Fruit fly (Drosophila melanogaster) whole organism, adult: Measurements from ENCODE around the gene ph-p.

Experiments used
- CG11617 ChIP-seq: fragments of 200-800 bp; sonication (Bioruptor generic); optimal IDR thresholded peaks from 2 replicates; lab custom pipeline; 2017; ENCODE audit warnings: mild to moderate bottlenecking, missing biosample characterization, missing genetic modification reagents, missing genetic modification characterization
- CG12768 ChIP-seq: fragments of 200-800 bp; sonication (Bioruptor generic); optimal IDR thresholded peaks from 2 replicates; lab custom pipeline; 2017; ENCODE audit warnings: missing biosample characterization, missing genetic modification characterization, mild to moderate bottlenecking, moderate library complexity, missing genetic modification reagents
- CG14711 ChIP-seq: fragments of 200-800 bp; sonication (Bioruptor generic); optimal IDR thresholded peaks from 2 replicates; lab custom pipeline; 2018; ENCODE audit warnings: missing biosample characterization, mild to moderate bottlenecking, missing genetic modification characterization, moderate library complexity
- CG1620 ChIP-seq: fragments of 200-800 bp; sonication (Bioruptor generic); optimal IDR thresholded peaks from 2 replicates; lab custom pipeline; 2016; ENCODE audit warnings: missing biosample characterization, missing genetic modification characterization
- CG33017 ChIP-seq: fragments of 200-800 bp; sonication (Bioruptor generic); optimal IDR thresholded peaks from 2 replicates; lab custom pipeline; 2018; ENCODE audit warnings: missing biosample characterization, mild to moderate bottlenecking, missing genetic modification characterization, moderate library complexity
- CG5204 ChIP-seq: fragments of 200-800 bp; sonication (Bioruptor generic); optimal IDR thresholded peaks from 2 replicates; lab custom pipeline; 2016; ENCODE audit warnings: missing biosample characterization, missing genetic modification characterization
- CG7045 ChIP-seq: fragments of 200-800 bp; sonication (Bioruptor generic); optimal IDR thresholded peaks from 2 replicates; lab custom pipeline; 2017; ENCODE audit warnings: missing biosample characterization, mild to moderate bottlenecking, missing genetic modification characterization
- CG7101 ChIP-seq: fragments of 200-800 bp; sonication (Bioruptor generic); optimal IDR thresholded peaks from 2 replicates; lab custom pipeline; 2018; ENCODE audit warnings: missing biosample characterization, mild to moderate bottlenecking, missing genetic modification characterization, moderate library complexity
- Clk ChIP-seq: fragments of 200-800 bp; sonication (Bioruptor generic); optimal IDR thresholded peaks from 2 replicates; lab custom pipeline; 2017; ENCODE audit warnings: missing biosample characterization, missing genetic modification characterization
- Crg-1 ChIP-seq: fragments of 200-800 bp; sonication (Bioruptor generic); optimal IDR thresholded peaks from 2 replicates; lab custom pipeline; 2016; ENCODE audit warnings: missing biosample characterization, missing genetic modification characterization
- Hr96 ChIP-seq: fragments of 200-800 bp; sonication (Bioruptor generic); optimal IDR thresholded peaks from 2 replicates; lab custom pipeline; 2016; ENCODE audit warnings: missing biosample characterization, missing genetic modification characterization
- Mnt ChIP-seq: fragments of 200-800 bp; sonication (Bioruptor generic); optimal IDR thresholded peaks from 2 replicates; lab custom pipeline; 2016; ENCODE audit warnings: missing biosample characterization, mild to moderate bottlenecking, missing genetic modification characterization
- bab1 ChIP-seq: fragments of 200-800 bp; sonication (Bioruptor generic); optimal IDR thresholded peaks from 3 replicates; lab custom pipeline; 2019; ENCODE audit warnings: missing biosample characterization, mild to moderate bottlenecking, missing genetic modification characterization, moderate library complexity
- cic ChIP-seq: fragments of 200-800 bp; sonication (Bioruptor generic); optimal IDR thresholded peaks from 2 replicates; lab custom pipeline; 2017; ENCODE audit warnings: missing biosample characterization, mild to moderate bottlenecking, missing genetic modification characterization, moderate library complexity
- cnc ChIP-seq, 2 experiments: fragments of >200 bp; optimal IDR thresholded peaks; 2 replicates each; lab custom pipeline; 2017
- kay ChIP-seq: fragments of 200-800 bp; sonication (Bioruptor generic); peaks from one replicate; lab custom pipeline; 2016; ENCODE audit warnings: missing biosample characterization, missing genetic modification characterization, borderline replicate concordance
- ovo ChIP-seq: fragments of 200-800 bp; sonication (Bioruptor generic); optimal IDR thresholded peaks from 2 replicates; lab custom pipeline; 2016; ENCODE audit warnings: missing biosample characterization, missing genetic modification characterization
- pad ChIP-seq: fragments of 200-800 bp; sonication (Bioruptor generic); optimal IDR thresholded peaks from 3 replicates; lab custom pipeline; 2017; ENCODE audit warnings: missing biosample characterization, missing genetic modification characterization, mild to moderate bottlenecking, moderate library complexity, missing genetic modification reagents
- tj ChIP-seq: fragments of 200-800 bp; sonication (Bioruptor generic); optimal IDR thresholded peaks from 3 replicates; lab custom pipeline; 2017; ENCODE audit warnings: missing biosample characterization, mild to moderate bottlenecking, missing genetic modification characterization, moderate library complexity
- toe ChIP-seq: fragments of 200-800 bp; sonication (Bioruptor generic); optimal IDR thresholded peaks from 2 replicates; lab custom pipeline; 2016; ENCODE audit warnings: missing biosample characterization, missing genetic modification characterization

ph-p gene

DNA sequence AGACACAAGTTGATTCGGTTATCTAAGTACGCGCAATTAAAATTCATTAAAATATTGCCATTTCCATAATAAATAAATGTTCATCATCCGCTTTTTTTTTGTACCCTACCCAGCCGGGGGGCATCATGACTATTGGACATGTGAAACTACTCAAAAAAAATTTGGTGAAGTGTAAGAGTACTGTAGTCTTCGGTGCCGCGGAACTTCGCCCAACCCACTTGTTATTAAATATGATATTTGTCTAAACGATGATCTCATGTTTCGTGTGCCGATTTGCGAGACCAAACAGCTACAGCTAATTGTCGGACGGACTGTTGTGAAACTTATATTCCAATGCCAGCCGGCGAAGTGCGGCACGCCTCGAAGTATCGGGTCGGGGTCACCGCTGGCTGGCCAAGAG is 49.4 kb downstream of the ph-p start:
- no peak for TF ChIP-seq Clk
- TF ChIP-seq CG7045 (GFP tag; lab: Kevin White, UChicago) = no peak
- TF ChIP-seq cnc (optimal IDR thresholded peaks at IDR 0.05; lab: Kevin White, UChicago) = no peak
- TF ChIP-seq cic (GFP tag; lab: Kevin White, UChicago) = no peak
- TF ChIP-seq CG12768 (GFP tag; lab: Kevin White, UChicago) = no peak
- TF ChIP-seq Mnt (GFP tag; lab: Kevin White, UChicago) = no peak
- no peak for TF ChIP-seq ovo
- no peak for TF ChIP-seq pad
- TF ChIP-seq toe (GFP tag; lab: Kevin White, UChicago) = no peak
- no peak for TF ChIP-seq CG14711 (tag; lab: Kevin White, UChicago)
- no peak for TF ChIP-seq CG33017 (tag; lab: Kevin White, UChicago)
- TF ChIP-seq Crg-1 = no peak
- TF ChIP-seq CG7101 (tag; lab: Kevin White, UChicago) = no peak
- no peak for TF ChIP-seq CG5204 (GFP tag; lab: Kevin White, UChicago)
- no peak for TF ChIP-seq Hr96
- no peak for TF ChIP-seq CG1620 (GFP tag; lab: Kevin White, UChicago)
- no peak for TF ChIP-seq kay (GFP tag; lab: Kevin White, UChicago)

DNA sequence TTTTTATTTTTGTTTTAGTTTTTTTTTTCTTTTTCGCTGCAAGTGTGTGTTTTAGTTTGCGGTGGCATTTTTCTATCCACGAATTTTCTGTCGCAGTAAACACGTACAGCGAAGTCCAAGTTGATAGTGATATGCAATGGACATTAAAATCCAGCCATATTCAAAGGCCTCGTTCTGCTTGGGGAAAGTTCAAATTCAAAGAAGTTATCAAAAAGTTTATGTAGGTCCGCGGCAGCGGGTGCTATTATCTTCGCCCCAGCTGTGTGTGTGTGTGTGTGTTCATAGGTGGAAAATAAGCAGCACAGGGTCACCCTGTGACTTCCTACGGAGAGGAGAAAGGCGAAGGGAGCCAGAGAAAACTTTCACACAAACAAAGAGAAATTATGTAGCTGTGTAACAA is 50.7 kb downstream of the ph-p start:
- TF ChIP-seq tj (GFP tag; lab: Kevin White, UChicago) (peak; percentile 16), cnc (optimal IDR thresholded peaks at IDR 0.05; lab: Kevin White, UChicago) (no peak)

DNA sequence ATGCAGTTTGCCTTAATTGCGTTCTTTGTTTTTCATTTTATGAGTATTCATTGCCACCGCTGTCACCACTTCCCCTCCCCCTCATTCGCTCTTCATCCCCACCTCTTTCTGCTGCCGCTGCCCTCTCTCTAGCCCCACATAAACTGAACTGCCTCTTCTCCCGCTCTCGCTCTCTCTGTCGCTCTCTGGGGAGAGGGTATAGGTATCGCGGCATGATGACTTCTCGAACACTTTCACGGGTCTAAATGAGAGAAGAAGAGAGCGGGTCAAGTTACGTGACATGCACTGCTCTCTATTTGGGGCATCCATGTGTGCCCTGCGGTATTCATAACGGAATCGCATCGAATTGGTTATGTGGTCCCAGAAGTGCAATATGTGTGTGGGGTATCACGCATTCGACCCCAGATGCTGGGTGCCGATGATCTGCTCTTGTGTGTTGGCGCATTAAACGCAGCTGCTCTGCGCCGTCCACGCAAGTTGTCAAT is 54.5 kb downstream of the ph-p start:
- TF ChIP-seq ovo (peak; percentile 45), cic (GFP tag; lab: Kevin White, UChicago) (no peak), kay (GFP tag; lab: Kevin White, UChicago) (no peak), tj (GFP tag; lab: Kevin White, UChicago) (peak; percentile 89), Crg-1 (peak; percentile 30), CG14711 (tag; lab: Kevin White, UChicago) (peak; percentile 9), pad (no peak), bab1 (GFP tag; lab: Kevin White, UChicago) (peak; percentile 1), CG7101 (tag; lab: Kevin White, UChicago) (peak; percentile 48), Mnt (GFP tag; lab: Kevin White, UChicago) (peak; percentile 53)

DNA sequence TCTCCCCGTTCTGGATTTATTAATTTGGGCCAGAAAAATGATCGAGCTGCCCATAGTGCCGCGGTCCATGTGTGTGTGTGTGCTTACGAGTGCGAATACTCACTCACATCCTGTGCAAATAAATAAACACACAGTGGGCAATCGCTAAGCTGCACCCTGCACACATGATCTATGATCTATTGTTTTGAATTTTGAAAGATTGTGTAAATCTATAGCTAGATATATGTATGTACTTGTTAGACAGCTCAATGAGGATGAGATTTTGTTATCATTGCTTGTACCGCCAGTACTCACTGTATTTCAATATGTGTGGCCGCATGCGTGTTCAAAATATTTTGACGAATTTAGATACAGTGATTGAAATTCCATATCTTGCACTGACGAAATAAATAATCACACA is 55.1 kb downstream of the ph-p start:
- TF ChIP-seq CG1620 (GFP tag; lab: Kevin White, UChicago) = peak; percentile 22
- no peak for TF ChIP-seq kay (GFP tag; lab: Kevin White, UChicago)
- no peak for TF ChIP-seq cnc (optimal IDR thresholded peaks at IDR 0.05; lab: Kevin White, UChicago)
- peak; percentile 14 for TF ChIP-seq toe (GFP tag; lab: Kevin White, UChicago)
- no peak for TF ChIP-seq cic (GFP tag; lab: Kevin White, UChicago)
- peak; percentile 85 for TF ChIP-seq CG14711 (tag; lab: Kevin White, UChicago)
- TF ChIP-seq Hr96 = peak; percentile 68
- TF ChIP-seq bab1 (GFP tag; lab: Kevin White, UChicago) = peak; percentile 81
- TF ChIP-seq CG33017 (tag; lab: Kevin White, UChicago) = peak; percentile 83
- TF ChIP-seq Clk = no peak
- TF ChIP-seq Crg-1 = peak; percentile 20
- TF ChIP-seq CG5204 (GFP tag; lab: Kevin White, UChicago) = no peak
- peak; percentile 39 for TF ChIP-seq CG7045 (GFP tag; lab: Kevin White, UChicago)
- TF ChIP-seq CG7101 (tag; lab: Kevin White, UChicago) = peak; percentile 88
- peak; percentile 47 for TF ChIP-seq pad
- peak; percentile 25 for TF ChIP-seq CG11617 (GFP tag; lab: Kevin White, UChicago)
- peak; percentile 45 for TF ChIP-seq Mnt (GFP tag; lab: Kevin White, UChicago)
- TF ChIP-seq ovo = no peak
- peak; percentile 51 for TF ChIP-seq CG12768 (GFP tag; lab: Kevin White, UChicago)
- TF ChIP-seq tj (GFP tag; lab: Kevin White, UChicago) = no peak

DNA sequence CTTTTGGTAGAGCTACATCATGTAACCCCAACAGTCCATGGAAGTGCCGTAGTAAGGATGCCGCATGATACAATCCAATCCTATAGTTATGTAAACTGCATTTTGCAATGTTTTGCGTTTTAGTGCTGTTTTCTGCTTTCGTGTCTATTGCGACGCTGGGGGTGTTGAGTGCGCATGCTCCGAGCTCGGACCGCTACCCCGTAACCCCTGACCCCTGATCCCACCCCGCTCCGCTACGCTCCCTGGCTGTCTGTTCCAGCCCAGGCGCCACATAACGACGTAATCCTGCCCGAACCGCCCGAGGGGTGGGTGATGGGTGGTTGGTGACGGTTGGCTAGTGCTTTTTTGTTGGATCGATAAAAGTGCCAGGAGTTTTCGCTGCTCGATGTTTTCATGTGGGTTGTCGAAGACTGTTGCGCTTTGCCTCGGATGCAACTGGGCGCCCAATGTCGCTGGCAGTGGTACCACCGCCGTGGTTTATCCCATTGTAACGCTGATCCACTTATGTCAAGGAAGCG is 56.3 kb downstream of the ph-p start:
- no peak for TF ChIP-seq toe (GFP tag; lab: Kevin White, UChicago)
- no peak for TF ChIP-seq kay (GFP tag; lab: Kevin White, UChicago)
- TF ChIP-seq Clk = no peak
- no peak for TF ChIP-seq Crg-1
- no peak for TF ChIP-seq bab1 (GFP tag; lab: Kevin White, UChicago)
- TF ChIP-seq tj (GFP tag; lab: Kevin White, UChicago) = no peak
- TF ChIP-seq CG5204 (GFP tag; lab: Kevin White, UChicago) = no peak
- TF ChIP-seq cnc (optimal IDR thresholded peaks at IDR 0.05; lab: Kevin White, UChicago) = no peak
- no peak for TF ChIP-seq cic (GFP tag; lab: Kevin White, UChicago)
- no peak for TF ChIP-seq ovo

DNA sequence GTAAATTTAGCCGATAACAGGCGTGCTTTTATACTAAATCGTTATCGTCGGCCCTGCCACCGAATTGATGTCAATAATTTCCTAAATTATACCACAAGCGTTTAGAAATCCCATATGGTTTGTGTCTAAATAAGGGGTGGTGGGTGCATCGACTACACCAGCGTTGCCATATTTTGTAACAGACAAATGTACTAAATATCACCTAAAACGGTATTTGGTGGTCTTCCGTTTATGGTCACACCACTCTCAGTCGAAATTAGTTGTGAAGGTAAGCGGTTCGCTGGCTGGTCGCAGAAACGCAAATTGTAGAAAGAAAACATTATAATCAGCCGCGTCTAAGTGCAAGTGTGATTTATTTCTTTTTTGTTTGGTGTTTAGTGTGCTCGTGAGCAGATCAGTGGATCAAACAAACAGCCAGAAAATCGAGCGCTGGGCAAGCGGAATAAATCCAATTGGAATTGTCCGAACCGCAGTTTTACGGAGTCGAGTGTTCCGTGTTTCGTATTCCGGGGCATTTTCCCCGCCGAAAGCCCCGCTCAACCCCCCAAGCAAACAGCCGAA is 57.7 kb downstream of the ph-p start, which contains the start of the genes CG16903 and Unc-76:
CG16903 (minus strand) TSS at position 39 of the 561 bp plus-strand sequence.
Unc-76 (plus strand) TSS at position 244 of the 561 bp plus-strand sequence.
- TF ChIP-seq CG11617 (GFP tag; lab: Kevin White, UChicago) (peak; percentile 74), pad (peak; percentile 55), bab1 (GFP tag; lab: Kevin White, UChicago) (peak; percentile 94), CG33017 (tag; lab: Kevin White, UChicago) (no peak), Crg-1 (no peak), Hr96 (no peak), CG14711 (tag; lab: Kevin White, UChicago) (peak; percentile 54), cic (GFP tag; lab: Kevin White, UChicago) (peak; percentile 69), CG5204 (GFP tag; lab: Kevin White, UChicago) (no peak), toe (GFP tag; lab: Kevin White, UChicago) (no peak), cnc (optimal IDR thresholded peaks at IDR 0.05; lab: Kevin White, UChicago) (no peak), Mnt (GFP tag; lab: Kevin White, UChicago) (peak; percentile 90), tj (GFP tag; lab: Kevin White, UChicago) (peak; percentile 54), CG7045 (GFP tag; lab: Kevin White, UChicago) (no peak), CG1620 (GFP tag; lab: Kevin White, UChicago) (peak; percentile 54), CG7101 (tag; lab: Kevin White, UChicago) (peak; percentile 73), kay (GFP tag; lab: Kevin White, UChicago) (no peak), CG12768 (GFP tag; lab: Kevin White, UChicago) (no peak), ovo (peak; percentile 64), Clk (no peak)
